Worm (Caenorhabditis elegans) whole organism, L1 larva: Measurements from ENCODE around the gene F47B8.2.
A peak's percentile ranks its signal among the peaks of the same experiment; 100 is the strongest.

Experiments used
- C34B4.2 ChIP-seq: sonication (generic microtip); optimal IDR thresholded peaks from 2 replicates; lab custom pipeline; 2017; ENCODE audit warnings: mild to moderate bottlenecking, missing genetic modification characterization, missing compliant biosample characterization
- ceh-82 ChIP-seq, 3 experiments: fragments of 150-350 bp in 1 of 3; sonication (generic microtip) in 2 of 3; optimal IDR thresholded peaks; 2 replicates each; lab custom pipeline; 2014 to 2017; ENCODE audit warnings: missing biosample characterization in 3 of 3, missing genetic modification characterization in 3 of 3
- ces-1 ChIP-seq: fragments of 150-350 bp; optimal IDR thresholded peaks from 2 replicates; lab custom pipeline; 2014; ENCODE audit warnings: missing biosample characterization, missing genetic modification reagents, missing genetic modification characterization
- dpl-1 ChIP-seq, 3 experiments: fragments of 150-350 bp in 2 of 3; sonication (generic microtip) in 1 of 3; optimal IDR thresholded peaks; 2 replicates each; lab custom pipeline; 2014 to 2017; ENCODE audit warnings: missing biosample characterization in 3 of 3, missing genetic modification characterization in 3 of 3, missing genetic modification reagents in 3 of 3
- jun-1 ChIP-seq: fragments of 150-350 bp; optimal IDR thresholded peaks from 2 replicates; lab custom pipeline; 2014; ENCODE audit warnings: missing biosample characterization, missing genetic modification reagents, missing genetic modification characterization
- lin-13 ChIP-seq: fragments of 150-350 bp; optimal IDR thresholded peaks from 2 replicates; lab custom pipeline; 2014; ENCODE audit warnings: missing biosample characterization, missing genetic modification reagents, missing genetic modification characterization
- lin-35 ChIP-seq, 2 experiments: fragments of 150-350 bp; optimal IDR thresholded peaks; 2 replicates each; lab custom pipeline; 2014; ENCODE audit warnings: missing biosample characterization in 2 of 2, missing genetic modification characterization in 2 of 2, missing genetic modification reagents in 2 of 2
- lsy-2 ChIP-seq, 2 experiments: fragments of 150-350 bp; optimal IDR thresholded peaks; 2 replicates each; lab custom pipeline; 2014; ENCODE audit warnings: missing biosample characterization in 2 of 2, missing genetic modification characterization in 2 of 2
- nhr-237 ChIP-seq: fragments of 150-350 bp; optimal IDR thresholded peaks from 2 replicates; lab custom pipeline; 2014; ENCODE audit warnings: missing biosample characterization, missing genetic modification characterization
- nhr-76 ChIP-seq: sonication (generic microtip); optimal IDR thresholded peaks from 2 replicates; lab custom pipeline; 2017; ENCODE audit warnings: missing biosample characterization, missing genetic modification characterization
- nhr-77 ChIP-seq: fragments of 150-350 bp; optimal IDR thresholded peaks from 2 replicates; lab custom pipeline; 2014; ENCODE audit warnings: missing biosample characterization, missing genetic modification characterization
- tbx-2 ChIP-seq: sonication (generic microtip); optimal IDR thresholded peaks from 2 replicates; lab custom pipeline; 2016; ENCODE audit warnings: missing genetic modification characterization, missing compliant biosample characterization
- unc-62 ChIP-seq: fragments of 150-350 bp; optimal IDR thresholded peaks from 2 replicates; lab custom pipeline; 2014; ENCODE audit warnings: missing biosample characterization, missing genetic modification reagents, missing genetic modification characterization
- vab-15 ChIP-seq: sonication (generic microtip); optimal IDR thresholded peaks from 2 replicates; lab custom pipeline; 2017; ENCODE audit warnings: missing genotype, mild to moderate bottlenecking, missing genetic modification characterization, missing compliant biosample characterization

DNA sequence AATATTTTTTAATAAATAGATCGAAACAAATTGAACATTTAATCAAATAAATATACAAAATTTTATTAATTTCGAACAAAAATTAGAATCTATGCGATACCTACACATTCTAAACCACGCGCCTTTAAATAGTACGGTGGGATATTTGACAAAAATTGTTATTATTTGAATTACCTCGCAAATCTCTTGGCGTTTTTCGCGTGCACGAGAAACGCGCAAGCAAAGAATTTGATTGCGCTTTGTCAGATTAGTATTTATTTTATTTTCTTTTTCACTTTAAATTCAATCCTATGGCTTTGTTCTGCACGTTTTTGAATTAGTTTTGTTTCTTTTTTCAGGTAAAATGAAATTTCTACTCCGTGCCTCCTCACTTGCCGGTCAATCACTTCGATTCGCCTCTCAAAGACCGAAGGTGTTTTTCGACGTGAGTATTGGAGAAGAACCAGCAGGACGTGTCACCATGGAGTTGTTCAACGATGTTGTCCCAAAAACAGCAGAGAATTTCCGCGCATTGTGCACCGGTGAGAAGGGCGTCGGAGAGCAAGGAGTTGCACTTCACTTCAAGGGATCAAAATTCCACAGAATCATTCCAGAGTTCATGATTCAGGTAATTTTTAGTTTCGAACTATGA lies 39.4 kb upstream of the F47B8.2 start, which contains the start of gene cyn-1:
- TF ChIP-seq C34B4.2 (tag; lab: Kevin White, UChicago) (no peak), unc-62 (GFP tag; lab: Kevin White, UChicago) (no peak), lin-13 (GFP tag; lab: Kevin White, UChicago) (peak; percentile 77), nhr-77 (tag; lab: Kevin White, UChicago) (peak; percentile 71), nhr-237 (tag; lab: Kevin White, UChicago) (peak; percentile 26), ces-1 (GFP tag; lab: Kevin White, UChicago) (no peak), ceh-82 (tag; optimal IDR thresholded peaks at IDR 0.05; lab: Kevin White, UChicago) (peak; percentile 84 to 85 (median 85)), lin-35 (GFP tag; optimal IDR thresholded peaks at IDR 0.05; lab: Kevin White, UChicago) (peak; percentile 98), tbx-2 (tag; lab: Kevin White, UChicago) (peak; percentile 87), nhr-76 (tag; lab: Kevin White, UChicago) (no peak), vab-15 (tag; lab: Kevin White, UChicago) (peak; percentile 27), lsy-2 (tag; optimal IDR thresholded peaks at IDR 0.05; lab: Kevin White, UChicago) (peak; percentile 92), dpl-1 (GFP tag; optimal IDR thresholded peaks at IDR 0.05; lab: Kevin White, UChicago) (peak; percentile 97 to 98 (median 98)), jun-1 (tag; lab: Kevin White, UChicago) (peak; percentile 70)
